Worm (Caenorhabditis elegans): ENCODE results near the gene orai-1.

DNA sequence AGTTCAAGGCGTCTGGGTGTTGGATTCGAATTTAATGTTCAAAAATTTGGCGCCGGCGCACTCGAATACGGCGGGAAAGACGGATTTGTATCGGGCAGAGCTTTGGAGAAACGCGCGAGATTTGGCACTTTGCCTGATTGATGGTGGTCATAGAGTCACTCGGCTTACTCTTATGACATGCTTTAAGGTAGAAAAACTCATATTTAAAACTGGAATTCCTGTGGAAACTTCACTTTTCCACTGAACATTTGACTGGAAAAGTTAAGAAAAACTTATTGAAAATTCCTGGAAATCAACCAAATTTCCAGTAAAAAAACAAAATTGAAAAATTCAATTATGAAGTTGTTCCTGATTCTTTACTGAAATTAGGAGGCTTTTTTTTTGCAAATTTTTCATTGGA is 1.9 kb upstream of the orai-1 start:
- TF ChIP-seq him-1 (tag; optimal IDR thresholded peaks at IDR 0.05), result no peak
- TF ChIP-seq dao-5 (tag; optimal IDR thresholded peaks at IDR 0.05), result no peak

Measured in whole organism, L4/young adult.